Worm (Caenorhabditis elegans) whole organism, midembryonic: Measurements from ENCODE around the gene lin-9.

Experiments
- T22C8.4 ChIP-seq: fragments of 200-800 bp; sonication (Bioruptor generic); IDR thresholded peaks from 2 replicates; pipeline ENCODE4 v1.3.6; 2022; ENCODE audit warnings: missing genetic modification characterization, missing compliant biosample characterization
- cog-1 ChIP-seq: sonication (generic microtip); optimal IDR thresholded peaks from 2 replicates; lab custom pipeline; 2016; ENCODE audit warnings: missing genetic modification characterization, missing compliant biosample characterization
- flt-1 ChIP-seq: fragments of 200-800 bp; sonication (Bioruptor generic); IDR thresholded peaks from 2 replicates; pipeline ENCODE4 v1.3.6; 2022; ENCODE audit warnings: missing genetic modification characterization, missing compliant biosample characterization
- klf-2 ChIP-seq: fragments of 200-800 bp; sonication (Bioruptor generic); conservative IDR thresholded peaks from 2 replicates; pipeline ENCODE4 v1.3.6; 2022; ENCODE audit warnings: missing genetic modification reagents, missing genetic modification characterization, missing compliant biosample characterization
- med-1 ChIP-seq: sonication (generic microtip); optimal IDR thresholded peaks from 2 replicates; lab custom pipeline; 2017; ENCODE audit warnings: missing genetic modification characterization, mild to moderate bottlenecking, missing compliant biosample characterization, antibody characterized with exemption, missing genetic modification reagents; ENCODE audit not compliant: insufficient read depth
- ref-1 ChIP-seq: fragments of 200-800 bp; sonication (Bioruptor generic); conservative IDR thresholded peaks from 2 replicates; pipeline ENCODE4 v1.3.6; 2022; ENCODE audit warnings: missing genetic modification reagents, missing genetic modification characterization, missing compliant biosample characterization
- tab-1 ChIP-seq: fragments of 200-800 bp; sonication (Bioruptor generic); IDR thresholded peaks from 2 replicates; pipeline ENCODE4 v1.3.6; 2022; ENCODE audit warnings: missing genetic modification characterization, missing compliant biosample characterization
- ztf-23 ChIP-seq: fragments of 200-800 bp; sonication (Bioruptor generic); IDR thresholded peaks from 2 replicates; pipeline ENCODE4 v1.3.6; 2022; ENCODE audit warnings: missing genetic modification reagents, missing genetic modification characterization, missing compliant biosample characterization
- ztf-29 ChIP-seq: fragments of 200-800 bp; sonication (Bioruptor generic); IDR thresholded peaks from 2 replicates; pipeline ENCODE4 v1.3.6; 2022; ENCODE audit warnings: missing genetic modification reagents, missing genetic modification characterization, missing compliant biosample characterization

The lin-9 gene

ce11 chrIII:8923937-8924336, 20.0 kb upstream of the lin-9 start, which contains the start of gene ZK637.12:
TSS of gene ZK637.12 (plus strand) at chrIII:8924237.
- TF ChIP-seq ztf-23 (GFP tag; lab: Robert Waterston, UW) (no peak), klf-2 (GFP tag; lab: Robert Waterston, UW) (no peak), T22C8.4 (GFP tag; lab: Robert Waterston, UW) (no peak), ztf-29 (GFP tag; lab: Robert Waterston, UW) (no peak), med-1 (GFP tag; lab: Kevin White, UChicago) (no peak), tab-1 (GFP tag; lab: Robert Waterston, UW) (no peak), ref-1 (GFP tag; lab: Robert Waterston, UW) (no peak), flt-1 (GFP tag; lab: Robert Waterston, UW) (no peak), cog-1 (tag; lab: Kevin White, UChicago) (no peak)

- TF ChIP-seq cog-1 (tag; lab: Kevin White, UChicago) (no peak), klf-2 (GFP tag; lab: Robert Waterston, UW) (no peak), ref-1 (GFP tag; lab: Robert Waterston, UW) (no peak), tab-1 (GFP tag; lab: Robert Waterston, UW) (no peak)
These were observed 19.4 kb upstream of the lin-9 start, which contains the start of gene glb-1 for ce11 chrIII:8923240-8923734. TSS of gene glb-1 (minus strand) at chrIII:8923290.

ce11 chrIII:8922061-8922460, 18.1 kb upstream of the lin-9 start:
- TF ChIP-seq ztf-23 (GFP tag; lab: Robert Waterston, UW) (no peak), cog-1 (tag; lab: Kevin White, UChicago) (no peak), flt-1 (GFP tag; lab: Robert Waterston, UW) (no peak), tab-1 (GFP tag; lab: Robert Waterston, UW) (no peak), ref-1 (GFP tag; lab: Robert Waterston, UW) (no peak), med-1 (GFP tag; lab: Kevin White, UChicago) (no peak), ztf-29 (GFP tag; lab: Robert Waterston, UW) (no peak), T22C8.4 (GFP tag; lab: Robert Waterston, UW) (no peak), klf-2 (GFP tag; lab: Robert Waterston, UW) (no peak)

ce11 chrIII:8919784-8920183, 15.9 kb upstream of the lin-9 start, which contains the start of gene ZK637.15:
TSS of gene ZK637.15 (plus strand) at chrIII:8920084.
- TF ChIP-seq med-1 (GFP tag; lab: Kevin White, UChicago) (no peak), ztf-29 (GFP tag; lab: Robert Waterston, UW) (no peak), flt-1 (GFP tag; lab: Robert Waterston, UW) (no peak), T22C8.4 (GFP tag; lab: Robert Waterston, UW) (no peak), klf-2 (GFP tag; lab: Robert Waterston, UW) (no peak), tab-1 (GFP tag; lab: Robert Waterston, UW) (no peak), ztf-23 (GFP tag; lab: Robert Waterston, UW) (no peak), cog-1 (tag; lab: Kevin White, UChicago) (no peak), ref-1 (GFP tag; lab: Robert Waterston, UW) (no peak)

- TF ChIP-seq ztf-23 (GFP tag; lab: Robert Waterston, UW) (no peak), T22C8.4 (GFP tag; lab: Robert Waterston, UW) (no peak), flt-1 (GFP tag; lab: Robert Waterston, UW) (no peak), cog-1 (tag; lab: Kevin White, UChicago) (no peak), ref-1 (GFP tag; lab: Robert Waterston, UW) (no peak), tab-1 (GFP tag; lab: Robert Waterston, UW) (no peak), med-1 (GFP tag; lab: Kevin White, UChicago) (no peak), klf-2 (GFP tag; lab: Robert Waterston, UW) (no peak), ztf-29 (GFP tag; lab: Robert Waterston, UW) (no peak)
These were observed 14.0 kb upstream of the lin-9 start, which contains the start of gene cdc-25.3 for ce11 chrIII:8917879-8918381. TSS of gene cdc-25.3 (minus strand) at chrIII:8917929.

ce11 chrIII:8913469-8913868, 9.5 kb upstream of the lin-9 start, which contains the start of gene trxr-2:
TSS of gene trxr-2 (plus strand) at chrIII:8913769.
- no peak for TF ChIP-seq ztf-23 (GFP tag; lab: Robert Waterston, UW)
- no peak for TF ChIP-seq ref-1 (GFP tag; lab: Robert Waterston, UW)
- TF ChIP-seq flt-1 (GFP tag; lab: Robert Waterston, UW): no peak
- TF ChIP-seq klf-2 (GFP tag; lab: Robert Waterston, UW): no peak
- TF ChIP-seq cog-1 (tag; lab: Kevin White, UChicago): no peak
- TF ChIP-seq med-1 (GFP tag; lab: Kevin White, UChicago): no peak
- TF ChIP-seq tab-1 (GFP tag; lab: Robert Waterston, UW): no peak
- no peak for TF ChIP-seq ztf-29 (GFP tag; lab: Robert Waterston, UW)
- no peak for TF ChIP-seq T22C8.4 (GFP tag; lab: Robert Waterston, UW)

- TF ChIP-seq flt-1 (GFP tag; lab: Robert Waterston, UW): no peak
These were observed 7.8 kb upstream of the lin-9 start, which contains the start of gene tpk-1 for ce11 chrIII:8911598-8912194. TSS of gene tpk-1 (plus strand) at chrIII:8912144.

- TF ChIP-seq med-1 (GFP tag; lab: Kevin White, UChicago) (no peak), flt-1 (GFP tag; lab: Robert Waterston, UW) (no peak), T22C8.4 (GFP tag; lab: Robert Waterston, UW) (no peak), klf-2 (GFP tag; lab: Robert Waterston, UW) (no peak)
These were observed 6.2 kb upstream of the lin-9 start for ce11 chrIII:8910139-8910538.
